Fruit fly (Drosophila melanogaster): Measurements from ENCODE around the gene CG14050.

The CG14050 gene

dm6 chrX:2307564-2307963 is 18.5 kb downstream of the CG14050 start (continued):
- peak; percentile 21 for TF ChIP-seq CG15479 (GFP tag; optimal IDR thresholded peaks at IDR 0.05)
- peak; percentile 6 for TF ChIP-seq D19A (tag; optimal IDR thresholded peaks at IDR 0.05)
- TF ChIP-seq br (optimal IDR thresholded peaks at IDR 0.05): no peak
- TF ChIP-seq CG8290 (GFP tag; optimal IDR thresholded peaks at IDR 0.05): no peak
- no peak for TF ChIP-seq CG8290 (tag; optimal IDR thresholded peaks at IDR 0.05)
- TF ChIP-seq CG43689 (GFP tag; IDR thresholded peaks at IDR 0.05): no peak
- no peak for TF ChIP-seq Mad (GFP tag; optimal IDR thresholded peaks at IDR 0.05)
- 0 out of 3 replicates have a peak, but pooled peaks have one; percentile 16 for TF ChIP-seq otp (GFP tag; IDR thresholded peaks at IDR 0.05)

dm6 chrX:2306760-2307159 is 19.3 kb downstream of the CG14050 start:
- no peak for TF ChIP-seq CTCF (GFP tag; optimal IDR thresholded peaks at IDR 0.05)
- TF ChIP-seq crol (GFP tag; IDR thresholded peaks at IDR 0.05): peak; percentile 91
- no peak for TF ChIP-seq CG42726 (GFP tag; IDR thresholded peaks at IDR 0.05; ENCODE audit: partially characterized antibody)
- TF ChIP-seq chinmo (GFP tag; IDR thresholded peaks at IDR 0.05; ENCODE audit: partially characterized antibody): peak; percentile 15; the same call in 1 of the 4 replicates
- TF ChIP-seq vnd (GFP tag; IDR thresholded peaks at IDR 0.05; ENCODE audit: partially characterized antibody): no peak
- TF ChIP-seq CG1832 (GFP tag; optimal IDR thresholded peaks at IDR 0.05): peak; percentile 25

dm6 chrX:2306307-2306706 is 19.7 kb downstream of the CG14050 start:
- TF ChIP-seq pb (GFP tag; optimal IDR thresholded peaks at IDR 0.05) (peak; percentile 50), CG6654 (GFP tag; optimal IDR thresholded peaks at IDR 0.05) (peak; percentile 3), trh (GFP tag; optimal IDR thresholded peaks at IDR 0.05) (no peak), emc (GFP tag; optimal IDR thresholded peaks at IDR 0.05) (no peak), zfh1 (GFP tag; IDR thresholded peaks at IDR 0.05) (peak; percentile 61; the same call in 2 of the 3 replicates), CG8290 (GFP tag; optimal IDR thresholded peaks at IDR 0.05) (no peak), CG8290 (tag; optimal IDR thresholded peaks at IDR 0.05) (peak in 1 of 2 experiments; percentile 74), yki (optimal IDR thresholded peaks at IDR 0.05) (no peak), hbn (GFP tag; IDR thresholded peaks at IDR 0.05; ENCODE audit: partially characterized antibody) (no peak), CG10979 (tag; optimal IDR thresholded peaks at IDR 0.05) (peak; percentile 52), CG8924 (tag; optimal IDR thresholded peaks at IDR 0.05) (peak; percentile 44), gsb-n (tag; optimal IDR thresholded peaks at IDR 0.05) (no peak), fd64A (GFP tag; optimal IDR thresholded peaks at IDR 0.05) (no peak), wor (GFP tag; IDR thresholded peaks at IDR 0.05) (peak; percentile 22; the same call in 1 of the 2 replicates), Gsc (GFP tag; IDR thresholded peaks at IDR 0.05) (0 out of 2 replicates have a peak, but pooled peaks have one; percentile 10), Tbp (GFP tag; optimal IDR thresholded peaks at IDR 0.05) (no peak), shn (GFP tag; optimal IDR thresholded peaks at IDR 0.05) (peak; percentile 53), pum (GFP tag; optimal IDR thresholded peaks at IDR 0.05) (peak; percentile 23), CG15073 (GFP tag; optimal IDR thresholded peaks at IDR 0.05) (no peak), jumu (GFP tag; optimal IDR thresholded peaks at IDR 0.05) (peak; percentile 42), lbe (GFP tag; optimal IDR thresholded peaks at IDR 0.05) (peak; percentile 37), zen (tag; optimal IDR thresholded peaks at IDR 0.05) (peak; percentile 33), CG7987 (GFP tag; optimal IDR thresholded peaks at IDR 0.05) (no peak), stwl (tag; optimal IDR thresholded peaks at IDR 0.05) (no peak), insv (GFP tag; optimal IDR thresholded peaks at IDR 0.05) (no peak), CG1647 (GFP tag; optimal IDR thresholded peaks at IDR 0.05) (peak; percentile 15), kah (GFP tag; optimal IDR thresholded peaks at IDR 0.05) (no peak), Oaz (GFP tag; IDR thresholded peaks at IDR 0.05) (no peak), Mad (GFP tag; optimal IDR thresholded peaks at IDR 0.05) (peak; percentile 44), pzg (GFP tag; optimal IDR thresholded peaks at IDR 0.05) (no peak), CG12942 (GFP tag; optimal IDR thresholded peaks at IDR 0.05) (peak; percentile 38), ci (GFP tag; IDR thresholded peaks at IDR 0.05) (peak; percentile 63), trem (tag; optimal IDR thresholded peaks at IDR 0.05) (no peak), bsh (GFP tag; optimal IDR thresholded peaks at IDR 0.05) (peak; percentile 30 to 64), CG10267 (tag; optimal IDR thresholded peaks at IDR 0.05) (peak; percentile 4), cg (GFP tag; optimal IDR thresholded peaks at IDR 0.05) (no peak), nerfin-2 (GFP tag; IDR thresholded peaks at IDR 0.05; ENCODE audit: partially characterized antibody) (no peak), fd96Cb (tag; optimal IDR thresholded peaks at IDR 0.05) (peak; percentile 71)
